Worm (Caenorhabditis elegans): Measurements from ENCODE around the gene col-177.

DNA sequence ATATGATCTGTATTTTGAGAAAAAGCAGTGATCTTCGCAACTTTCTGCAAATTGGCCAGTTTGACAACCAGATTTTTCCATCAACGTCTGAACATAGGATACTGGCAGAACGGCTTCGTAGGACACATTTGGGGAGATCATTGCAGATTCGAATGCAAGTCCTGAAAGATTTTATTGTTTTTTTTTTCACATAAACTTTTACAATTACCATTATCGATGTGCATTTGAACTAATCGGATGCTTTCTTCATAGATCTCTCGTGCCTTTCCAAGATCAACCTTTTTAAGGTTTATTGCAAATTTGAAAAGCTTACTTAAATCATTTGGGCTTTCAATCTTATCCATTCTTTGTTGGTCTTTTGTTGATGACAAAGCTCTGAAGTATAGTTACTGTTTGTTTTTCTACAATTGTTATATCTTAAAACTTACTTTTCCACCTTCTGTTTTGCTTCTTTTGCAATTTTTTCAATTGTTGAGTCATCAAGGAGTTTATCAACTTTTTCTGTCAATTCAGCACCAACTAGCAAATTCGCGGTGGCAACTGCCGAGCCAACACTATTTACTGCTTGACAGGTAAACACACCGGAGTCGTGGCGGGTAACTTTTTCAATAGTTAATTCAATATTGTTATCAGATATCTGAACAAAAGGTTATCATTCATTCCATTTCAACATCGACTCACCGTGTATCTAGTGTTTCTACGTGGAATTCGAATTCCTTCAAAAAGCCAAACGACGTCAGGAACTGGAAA is 25.0 kb downstream of the col-177 start:
- TF ChIP-seq pha-4 (tag; optimal IDR thresholded peaks at IDR 0.05), result no peak
- TF ChIP-seq mls-2 (tag; optimal IDR thresholded peaks at IDR 0.05), result no peak
- TF ChIP-seq blmp-1 (tag; optimal IDR thresholded peaks at IDR 0.05), result no peak
- TF ChIP-seq unc-62 (GFP tag; optimal IDR thresholded peaks at IDR 0.05), result no peak
- no peak for TF ChIP-seq unc-39 (tag; optimal IDR thresholded peaks at IDR 0.05)
- no peak for TF ChIP-seq cnd-1 (tag; optimal IDR thresholded peaks at IDR 0.05)
- no peak for TF ChIP-seq elt-1 (tag; optimal IDR thresholded peaks at IDR 0.05; ENCODE audit: borderline replicate concordance, insufficient read depth)
- no peak for TF ChIP-seq lsy-2 (tag; optimal IDR thresholded peaks at IDR 0.05)
- TF ChIP-seq ztf-11 (tag; optimal IDR thresholded peaks at IDR 0.05), result no peak
- no peak for TF ChIP-seq snpc-4 (tag; optimal IDR thresholded peaks at IDR 0.05)
- no peak for TF ChIP-seq nhr-237 (tag; optimal IDR thresholded peaks at IDR 0.05)
